Worm (Caenorhabditis elegans): ENCODE data around the gene srz-66.

Gene srz-66

DNA sequence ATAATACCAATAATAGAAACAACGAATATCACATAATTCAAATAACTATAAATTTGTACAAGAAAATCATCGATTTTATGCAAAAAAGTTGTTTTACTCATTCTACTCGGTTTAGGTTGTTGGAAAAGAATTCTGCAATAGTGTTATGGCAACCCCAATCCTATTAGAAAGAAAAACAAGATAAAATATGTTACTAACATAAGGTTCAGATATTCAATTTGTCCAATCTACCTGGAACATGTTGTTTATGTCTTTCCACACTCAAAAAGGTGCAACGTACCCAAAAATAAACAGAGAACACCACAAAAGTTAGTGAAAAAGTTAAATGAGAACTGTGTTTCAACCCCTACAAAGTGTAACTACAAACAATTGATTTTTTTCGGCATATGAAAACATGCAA, 3.5 kb upstream of the srz-66 start, which contains the start of gene srw-51:
srw-51 (minus strand) TSS at position 101 of the 400 bp plus-strand sequence.
- TF ChIP-seq M03D4.4 (tag; optimal IDR thresholded peaks at IDR 0.05) (no peak), sptf-1 (tag; optimal IDR thresholded peaks at IDR 0.05) (no peak), mls-2 (tag; optimal IDR thresholded peaks at IDR 0.05) (no peak), ztf-11 (tag; optimal IDR thresholded peaks at IDR 0.05) (no peak), cnd-1 (tag; optimal IDR thresholded peaks at IDR 0.05) (no peak), sem-2 (GFP tag; optimal IDR thresholded peaks at IDR 0.05) (no peak)

DNA sequence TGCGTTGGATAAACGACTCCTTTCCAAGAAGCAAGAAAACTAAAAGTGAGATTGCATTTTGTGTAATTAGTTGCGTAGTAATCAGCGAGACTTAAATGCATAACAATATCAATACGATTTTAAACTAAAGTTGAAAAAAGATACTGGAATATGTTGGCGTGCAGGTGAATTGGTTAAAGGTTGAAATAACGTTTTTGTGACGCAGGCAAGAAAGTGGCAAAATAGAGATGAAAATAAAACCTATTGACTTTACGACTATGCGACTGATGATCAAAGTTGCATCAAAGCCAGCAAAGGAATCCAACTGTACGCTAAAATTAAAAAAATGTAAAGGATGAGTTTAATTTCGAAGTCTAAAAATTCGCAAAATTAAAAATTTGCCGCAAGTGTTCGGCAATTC, 1.9 kb downstream of the srz-66 start, which contains the start of gene srh-102:
srh-102 (minus strand) TSS at position 101 of the 400 bp plus-strand sequence.
- no peak for TF ChIP-seq ceh-83 (GFP tag; optimal IDR thresholded peaks at IDR 0.05)
- no peak for TF ChIP-seq ceh-39 (tag; optimal IDR thresholded peaks at IDR 0.05)
- TF ChIP-seq blmp-1 (tag; optimal IDR thresholded peaks at IDR 0.05) = no peak
- TF ChIP-seq lin-13 (tag; optimal IDR thresholded peaks at IDR 0.05) = no peak
- no peak for TF ChIP-seq zip-8 (tag; optimal IDR thresholded peaks at IDR 0.05)
- TF ChIP-seq pha-4 (tag; optimal IDR thresholded peaks at IDR 0.05) = no peak

DNA sequence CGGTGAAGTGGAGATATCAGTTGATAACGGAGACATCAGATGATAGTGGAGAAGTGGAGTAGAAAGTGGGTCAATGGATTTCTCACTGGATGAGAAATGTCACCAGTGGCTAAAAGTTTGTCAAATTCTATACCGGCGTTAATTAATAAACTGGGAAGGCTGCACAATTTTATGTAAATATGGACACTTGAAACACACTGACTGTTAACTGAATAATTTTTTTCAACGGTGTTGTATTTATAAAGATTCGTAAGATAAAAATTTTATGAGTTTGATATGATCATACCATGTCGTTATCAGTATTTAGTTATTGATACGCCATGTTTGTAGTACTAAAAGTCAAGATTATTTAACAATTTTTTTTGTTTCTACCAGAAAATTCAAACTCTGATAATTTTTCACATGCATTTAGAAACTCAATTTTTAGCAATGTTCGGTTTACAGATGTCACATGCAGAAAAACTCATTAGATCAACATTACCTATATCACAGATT, 7.9 kb downstream of the srz-66 start, which contains the start of gene F40D4.12:
F40D4.12 (plus strand) TSS at position 445 of the 495 bp plus-strand sequence.
- TF ChIP-seq ces-1 (GFP tag; optimal IDR thresholded peaks at IDR 0.05) (no peak), flh-1 (GFP tag; optimal IDR thresholded peaks at IDR 0.05) (no peak)

DNA sequence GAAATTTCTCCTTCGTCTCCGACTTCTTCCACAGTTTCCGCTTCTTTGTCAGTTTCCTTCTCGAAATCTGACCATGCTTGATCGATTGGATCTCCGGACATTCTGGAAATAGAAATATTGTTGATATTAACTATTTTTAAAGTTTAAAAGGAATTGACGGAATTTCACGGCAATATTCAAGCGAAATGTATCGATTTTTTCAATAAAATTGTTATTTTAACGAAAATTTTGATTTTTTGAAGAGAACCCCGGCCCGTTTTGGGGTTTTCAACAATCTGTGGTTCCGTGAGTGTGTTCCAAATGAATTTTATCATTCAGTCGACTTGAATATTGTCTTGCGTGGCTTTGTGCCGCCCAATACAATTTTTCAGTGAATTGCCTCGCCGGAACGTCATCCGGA, 10.2 kb downstream of the srz-66 start, which contains the start of gene F40D4.13:
F40D4.13 (minus strand) TSS at position 101 of the 400 bp plus-strand sequence.
- no peak for TF ChIP-seq nhr-12 (tag; optimal IDR thresholded peaks at IDR 0.05)
- TF ChIP-seq drap-1 (GFP tag; optimal IDR thresholded peaks at IDR 0.05) = no peak
- TF ChIP-seq nhr-28 (tag; optimal IDR thresholded peaks at IDR 0.05) = no peak
- TF ChIP-seq sptf-1 (tag; optimal IDR thresholded peaks at IDR 0.05) = no peak
- TF ChIP-seq lin-32 (GFP tag; optimal IDR thresholded peaks at IDR 0.05) = no peak

DNA sequence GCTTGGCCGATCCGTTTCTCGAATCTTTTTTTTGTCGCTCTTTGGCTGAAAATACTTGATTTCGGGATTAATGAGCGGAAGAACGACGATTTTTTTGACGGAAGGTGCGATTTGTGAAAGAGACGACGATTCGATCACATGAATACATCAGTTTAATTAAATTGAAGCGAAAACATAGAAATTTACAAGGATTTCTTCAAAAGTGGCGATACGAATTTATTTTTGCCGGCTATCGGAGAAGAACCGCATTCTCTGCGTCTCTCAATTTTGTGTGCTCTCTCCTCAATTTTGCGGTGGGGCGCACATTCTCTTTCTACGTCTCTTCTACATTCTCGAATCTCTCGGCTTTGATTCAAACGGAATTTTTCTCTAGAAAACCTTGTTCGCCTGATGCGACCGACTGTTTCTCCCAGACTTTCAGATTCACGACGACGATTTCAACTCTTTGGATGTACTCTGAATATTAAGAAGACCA, 11.9 kb downstream of the srz-66 start, which contains the start of gene F40D4.17:
F40D4.17 (minus strand) TSS at position 51 of the 475 bp plus-strand sequence.
- TF ChIP-seq mls-2 (tag; optimal IDR thresholded peaks at IDR 0.05) (no peak), unc-120 (tag; optimal IDR thresholded peaks at IDR 0.05; ENCODE audit: poor library complexity, severe bottlenecking) (no peak), M03D4.4 (tag; optimal IDR thresholded peaks at IDR 0.05) (no peak), ztf-11 (tag; optimal IDR thresholded peaks at IDR 0.05) (no peak), nhr-28 (tag; optimal IDR thresholded peaks at IDR 0.05) (no peak), snpc-4 (tag; optimal IDR thresholded peaks at IDR 0.05) (no peak)

DNA sequence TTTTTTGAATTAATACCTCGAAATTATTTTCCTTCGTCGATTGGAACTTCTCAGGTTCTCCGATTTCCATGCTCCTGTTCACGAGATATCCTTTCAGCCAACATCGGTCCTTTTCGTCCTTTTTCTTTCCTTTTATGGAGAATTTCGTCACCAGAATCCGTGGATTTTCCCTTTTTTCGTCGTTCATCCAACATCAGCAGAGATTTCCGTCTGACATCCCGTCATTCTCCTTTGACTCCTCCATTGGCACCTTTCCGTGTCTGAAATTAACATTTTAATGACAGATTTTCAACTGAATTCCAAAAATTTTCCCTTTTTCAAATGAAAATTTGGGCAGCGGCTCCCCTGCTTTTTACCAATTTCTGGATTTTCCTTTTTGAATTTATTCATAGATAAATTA, 12.4 kb downstream of the srz-66 start:
- TF ChIP-seq cnd-1 (tag; optimal IDR thresholded peaks at IDR 0.05) = no peak
- no peak for TF ChIP-seq ceh-43 (GFP tag; optimal IDR thresholded peaks at IDR 0.05)
- no peak for TF ChIP-seq ceh-39 (tag; optimal IDR thresholded peaks at IDR 0.05)
- TF ChIP-seq sem-2 (GFP tag; optimal IDR thresholded peaks at IDR 0.05) = no peak

DNA sequence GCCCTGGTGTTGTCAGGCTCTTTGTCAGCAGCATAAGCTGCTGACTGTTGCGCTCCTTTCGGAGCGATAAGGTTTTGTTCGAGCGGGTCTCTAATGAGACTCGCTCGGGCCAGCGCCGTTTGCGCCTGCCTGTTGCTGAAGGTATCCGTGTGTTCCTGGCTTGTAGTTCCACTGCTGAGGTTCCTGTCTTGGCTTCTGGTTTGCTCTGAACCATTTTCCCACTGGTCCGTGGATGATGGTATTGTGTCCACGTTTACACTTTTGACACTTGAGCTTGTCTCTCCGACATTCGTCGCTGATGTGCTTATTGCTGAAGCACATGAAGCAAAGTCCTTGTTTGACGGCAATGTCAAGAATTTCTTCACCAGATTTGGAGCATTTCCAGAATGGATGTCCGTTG, 16.1 kb downstream of the srz-66 start:
- no peak for TF ChIP-seq ztf-11 (tag; optimal IDR thresholded peaks at IDR 0.05)
- no peak for TF ChIP-seq flh-1 (GFP tag; optimal IDR thresholded peaks at IDR 0.05)
- no peak for TF ChIP-seq tbx-8 (GFP tag; optimal IDR thresholded peaks at IDR 0.05)
